Worm (Caenorhabditis elegans) whole organism, young adult: ENCODE data around the gene R07B7.6.

Experiments
- C06A6.2 ChIP-seq: fragments of 200-800 bp; sonication (Bioruptor generic); conservative IDR thresholded peaks from 2 replicates; pipeline ENCODE4 v1.3.6; 2022; ENCODE audit warnings: missing genetic modification characterization, missing compliant biosample characterization
- Y53G8AR.9 ChIP-seq: fragments of 200-800 bp; sonication (Bioruptor generic); conservative IDR thresholded peaks from 2 replicates; pipeline ENCODE4 v1.3.6; 2022; ENCODE audit warnings: missing genetic modification reagents, missing genetic modification characterization, missing compliant biosample characterization
- ama-1 ChIP-seq, 3 experiments: fragments of 150-350 bp in 1 of 3; sonication (generic microtip) in 2 of 3; optimal IDR thresholded peaks; 2 replicates each; lab custom pipeline; 2014 to 2018; ENCODE audit warnings: missing biosample characterization in 2 of 3, missing genetic modification characterization in 2 of 3, missing genetic modification reagents in 2 of 3
- ceh-27 ChIP-seq: fragments of 200-800 bp; sonication (Bioruptor generic); optimal IDR thresholded peaks from 2 replicates; lab custom pipeline; 2018; ENCODE audit warnings: mild to moderate bottlenecking, missing genetic modification characterization, moderate library complexity, missing compliant biosample characterization
- hmg-1.2 ChIP-seq: fragments of 200-800 bp; sonication (Bioruptor generic); IDR thresholded peaks from 2 replicates; pipeline ENCODE4 v1.3.6; 2022; ENCODE audit warnings: missing genetic modification reagents, missing genetic modification characterization, missing compliant biosample characterization
- hsf-1 ChIP-seq: fragments of 200-800 bp; sonication (Bioruptor generic); IDR thresholded peaks from 2 replicates; pipeline ENCODE4 v1.3.6; 2022; ENCODE audit warnings: missing genetic modification reagents, missing genetic modification characterization, missing compliant biosample characterization
- lag-1 ChIP-seq: fragments of 200-800 bp; sonication (Bioruptor generic); IDR thresholded peaks from 2 replicates; pipeline ENCODE4 v1.3.6; 2022; ENCODE audit warnings: missing genetic modification reagents, missing genetic modification characterization, missing compliant biosample characterization
- let-607 ChIP-seq, 2 experiments: fragments of 200-800 bp in 1 of 2; sonication (Bioruptor generic) in 1 of 2; sonication (generic microtip) in 1 of 2; optimal IDR thresholded peaks; 2 replicates each; lab custom pipeline; 2016 to 2018; ENCODE audit warnings: mild to moderate bottlenecking in 2 of 2, missing compliant biosample characterization in 2 of 2, missing genetic modification characterization in 2 of 2, moderate library complexity in 2 of 2, missing genotype in 1 of 2
- lin-54 ChIP-seq: fragments of 200-800 bp; sonication (Bioruptor generic); optimal IDR thresholded peaks from 2 replicates; lab custom pipeline; 2018; ENCODE audit warnings: mild to moderate bottlenecking, missing genetic modification characterization, missing compliant biosample characterization
- mxl-1 ChIP-seq: sonication (generic microtip); optimal IDR thresholded peaks from 2 replicates; lab custom pipeline; 2016; ENCODE audit warnings: missing genetic modification characterization, missing compliant biosample characterization
- pha-4 ChIP-seq: fragments of 150-350 bp; sonication (generic microtip); optimal IDR thresholded peaks from 2 replicates; lab custom pipeline; 2014; ENCODE audit warnings: missing biosample characterization, missing genetic modification reagents, missing genetic modification characterization
- ztf-25 ChIP-seq: fragments of 200-800 bp; sonication (Bioruptor generic); IDR thresholded peaks from 2 replicates; pipeline ENCODE4 v1.3.6; 2022; ENCODE audit warnings: missing genetic modification reagents, missing genetic modification characterization, missing compliant biosample characterization

DNA sequence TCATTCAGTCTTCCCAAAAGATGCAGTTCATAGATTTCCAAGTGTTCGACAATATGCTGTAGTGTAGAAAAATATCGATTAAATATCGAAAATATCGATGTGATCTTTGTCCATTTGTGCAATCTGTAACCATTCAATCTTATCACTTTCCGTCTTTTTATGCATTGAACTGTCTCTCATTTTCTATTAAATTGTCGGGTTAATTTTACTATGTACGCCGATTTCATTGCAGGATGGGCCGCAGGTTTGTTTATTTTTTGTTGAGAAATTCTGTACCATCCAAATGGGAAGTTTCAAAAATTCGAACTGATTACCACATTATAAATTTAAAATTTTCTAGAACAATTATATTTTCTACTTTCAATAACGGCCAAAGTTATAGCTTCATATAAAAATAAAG, 9.4 kb upstream of the R07B7.6 start, which contains the start of gene R07B7.8:
- TF ChIP-seq lin-54 (GFP tag; lab: Kevin White, UChicago) (no peak), ceh-27 (GFP tag; lab: Kevin White, UChicago) (no peak), C06A6.2 (GFP tag; lab: Robert Waterston, UW) (no peak), lag-1 (GFP tag; lab: Robert Waterston, UW) (no peak), ztf-25 (GFP tag; lab: Robert Waterston, UW) (no peak), Y53G8AR.9 (GFP tag; lab: Robert Waterston, UW) (no peak), hsf-1 (no peak), mxl-1 (tag; lab: Kevin White, UChicago) (no peak), pha-4 (no peak), ama-1 (optimal IDR thresholded peaks at IDR 0.05; lab: Kevin White, UChicago) (no peak), ama-1 (GFP tag; optimal IDR thresholded peaks at IDR 0.05; lab: Kevin White, UChicago) (no peak), let-607 (tag; optimal IDR thresholded peaks at IDR 0.05; lab: Kevin White, UChicago) (no peak), hmg-1.2 (GFP tag; lab: Robert Waterston, UW) (no peak)
